Worm (Caenorhabditis elegans): ENCODE results near the gene C35D10.12.

The C35D10.12 gene

DNA sequence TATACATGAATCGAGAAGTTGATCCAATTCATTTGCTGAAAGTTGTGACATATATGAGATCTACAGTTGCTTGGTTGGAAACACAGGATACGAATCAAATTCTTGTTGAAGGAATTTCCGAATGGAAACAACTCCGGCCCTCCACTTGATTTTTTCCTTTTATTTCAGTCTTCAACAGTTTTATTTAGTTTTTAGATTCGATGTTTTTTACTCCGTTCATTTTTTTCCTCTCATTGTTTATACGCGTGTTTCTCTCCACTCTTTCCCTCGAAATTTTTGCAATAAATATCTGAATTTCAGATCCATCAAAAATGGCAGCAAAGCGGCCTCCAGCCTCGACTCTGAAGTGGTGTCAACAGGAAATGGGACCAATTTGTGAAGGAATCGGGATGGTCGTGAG, 11.4 kb downstream of the C35D10.12 start, which contains the start of gene coq-8:
Gene coq-8, plus strand, starts transcription at position 301 of the 400 bp plus-strand sequence.
- TF ChIP-seq eyg-1 (tag; optimal IDR thresholded peaks at IDR 0.05) (no peak), ceh-6 (GFP tag; optimal IDR thresholded peaks at IDR 0.05) (no peak), tbx-2 (tag; optimal IDR thresholded peaks at IDR 0.05) (no peak), fkh-10 (GFP tag; optimal IDR thresholded peaks at IDR 0.05) (no peak)

DNA sequence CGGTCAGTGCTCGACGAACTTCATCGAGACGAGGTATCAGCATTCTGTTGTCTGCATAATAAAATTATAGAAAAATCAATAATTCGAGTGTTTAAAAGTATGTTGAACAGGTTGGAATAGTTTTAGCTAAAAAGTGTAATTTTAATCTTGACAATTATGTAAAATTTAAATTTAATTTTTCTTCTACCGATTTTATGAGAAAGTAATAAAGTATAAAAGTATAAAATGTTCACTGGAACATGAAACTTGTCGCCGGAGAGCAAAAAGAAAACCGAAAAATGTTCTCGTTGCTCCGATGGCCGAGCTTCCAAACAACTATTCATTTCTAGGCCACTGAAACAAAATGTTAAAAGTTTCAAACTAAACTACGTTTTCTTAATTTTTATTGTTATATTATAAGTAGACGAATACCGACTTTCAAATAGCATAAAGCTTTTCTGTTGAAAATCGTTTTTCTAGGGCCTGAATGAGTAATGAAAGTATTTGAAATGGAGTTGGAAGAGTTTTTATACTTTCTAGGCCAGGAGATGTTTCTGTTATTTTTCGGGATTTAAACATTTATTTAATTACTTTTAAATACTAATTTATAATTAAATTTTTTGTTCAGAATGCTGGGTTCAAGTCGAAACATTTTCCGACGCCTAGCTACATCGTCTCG, 12.7 kb downstream of the C35D10.12 start, which contains the start of the genes C35D10.10 and C35D10.5:
Gene C35D10.10, minus strand, starts transcription at position 51 of the 658 bp plus-strand sequence.
Gene C35D10.5, plus strand, starts transcription at position 608 of the 658 bp plus-strand sequence.
- TF ChIP-seq dmd-4 (tag; optimal IDR thresholded peaks at IDR 0.05; ENCODE audit: borderline replicate concordance) (no peak), ahr-1 (tag; optimal IDR thresholded peaks at IDR 0.05) (no peak), odd-2 (tag; optimal IDR thresholded peaks at IDR 0.05) (no peak), zip-5 (tag; optimal IDR thresholded peaks at IDR 0.05) (peak; percentile 31), pha-4 (tag; optimal IDR thresholded peaks at IDR 0.05) (no peak), ceh-48 (tag; optimal IDR thresholded peaks at IDR 0.05) (no peak), ceh-2 (tag; optimal IDR thresholded peaks at IDR 0.05) (peak; percentile 66), ets-4 (tag; optimal IDR thresholded peaks at IDR 0.05) (peak; percentile 83), dve-1 (tag; optimal IDR thresholded peaks at IDR 0.05) (no peak), tbx-7 (tag; optimal IDR thresholded peaks at IDR 0.05) (peak; percentile 28), rnt-1 (tag; optimal IDR thresholded peaks at IDR 0.05) (no peak), hlh-8 (tag; optimal IDR thresholded peaks at IDR 0.05) (no peak), ceh-18 (tag; optimal IDR thresholded peaks at IDR 0.05) (no peak), pax-1 (tag; optimal IDR thresholded peaks at IDR 0.05) (no peak), ref-2 (tag; optimal IDR thresholded peaks at IDR 0.05) (no peak), ceh-24 (tag; optimal IDR thresholded peaks at IDR 0.05) (no peak), ceh-31 (tag; optimal IDR thresholded peaks at IDR 0.05) (peak; percentile 37), F13H6.1 (tag; optimal IDR thresholded peaks at IDR 0.05) (no peak), K09A11.1 (tag; optimal IDR thresholded peaks at IDR 0.05; ENCODE audit: insufficient read depth) (no peak), ztf-16 (tag; optimal IDR thresholded peaks at IDR 0.05) (no peak), unc-3 (GFP tag; conservative IDR thresholded peaks at IDR 0.05) (no peak), unc-3 (tag; optimal IDR thresholded peaks at IDR 0.05) (no peak), elt-2 (tag; optimal IDR thresholded peaks at IDR 0.05) (peak; percentile 13)

- no peak for TF ChIP-seq ceh-6 (GFP tag; optimal IDR thresholded peaks at IDR 0.05)
- no peak for TF ChIP-seq hlh-13 (GFP tag; optimal IDR thresholded peaks at IDR 0.05)
- TF ChIP-seq tbx-7 (tag; optimal IDR thresholded peaks at IDR 0.05) = no peak
- TF ChIP-seq ceh-30 (tag; optimal IDR thresholded peaks at IDR 0.05) = no peak
- TF ChIP-seq ceh-24 (tag; optimal IDR thresholded peaks at IDR 0.05) = no peak
Measured at ce11 chrIII:4859039-4859438, 15.5 kb downstream of the C35D10.12 start, which contains the start of gene C35D10.6. TSS of gene C35D10.6 (plus strand) at chrIII:4859339.

- no peak for TF ChIP-seq mec-3 (tag; optimal IDR thresholded peaks at IDR 0.05; ENCODE audit: borderline replicate concordance)
- TF ChIP-seq F13H6.1 (tag; optimal IDR thresholded peaks at IDR 0.05) = no peak
- no peak for TF ChIP-seq fkh-10 (GFP tag; optimal IDR thresholded peaks at IDR 0.05)
Measured at ce11 chrIII:4856992-4857391, 17.6 kb downstream of the C35D10.12 start.

- TF ChIP-seq hlh-13 (GFP tag; optimal IDR thresholded peaks at IDR 0.05) = no peak
Measured at ce11 chrIII:4856109-4856508, 18.5 kb downstream of the C35D10.12 start, which contains the start of gene C35D10.7. TSS of gene C35D10.7 (plus strand) at chrIII:4856193.

ce11 chrIII:4854918-4855317, 19.7 kb downstream of the C35D10.12 start, which contains the start of gene C35D10.8:
TSS of gene C35D10.8 (plus strand) at chrIII:4855218.
- TF ChIP-seq npax-4 (tag; optimal IDR thresholded peaks at IDR 0.05) (no peak), unc-86 (tag; optimal IDR thresholded peaks at IDR 0.05) (no peak), fkh-6 (tag; optimal IDR thresholded peaks at IDR 0.05) (no peak), C08G9.2 (tag; optimal IDR thresholded peaks at IDR 0.05) (no peak), zip-5 (tag; optimal IDR thresholded peaks at IDR 0.05) (no peak), F13H6.1 (tag; optimal IDR thresholded peaks at IDR 0.05) (no peak), ztf-16 (tag; optimal IDR thresholded peaks at IDR 0.05) (no peak)
